Fruit fly (Drosophila melanogaster) whole organism, embryonic: ENCODE measurements around the gene srl.

Experiments
- Abd-B ChIP-seq: fragments of 200-800 bp; sonication (Bioruptor generic); optimal IDR thresholded peaks from 2 replicates; lab custom pipeline; 2018; ENCODE audit warnings: missing biosample characterization, mild to moderate bottlenecking, missing genetic modification characterization, moderate library complexity
- B-H1 ChIP-seq: fragments of 200-800 bp; sonication (Bioruptor generic); IDR thresholded peaks from 3 replicates; pipeline ENCODE4 v1.3.6; 2022; ENCODE audit warnings: missing biosample characterization, missing genetic modification characterization
- B-H2 ChIP-seq: fragments of 200-800 bp; sonication (Bioruptor generic); optimal IDR thresholded peaks from 2 replicates; lab custom pipeline; 2018; ENCODE audit warnings: missing biosample characterization, mild to moderate bottlenecking, missing genetic modification characterization
- CG10431 ChIP-seq: fragments of 200-800 bp; sonication (Bioruptor generic); optimal IDR thresholded peaks from 3 replicates; lab custom pipeline; 2018; ENCODE audit warnings: missing biosample characterization, mild to moderate bottlenecking, missing genetic modification characterization
- CG10462 ChIP-seq: fragments of 200-800 bp; sonication (Bioruptor generic); optimal IDR thresholded peaks from 2 replicates; lab custom pipeline; 2016; ENCODE audit warnings: missing biosample characterization, missing genetic modification characterization
- CG11456 ChIP-seq: fragments of 200-800 bp; sonication (Bioruptor generic); IDR thresholded peaks from 3 replicates; pipeline ENCODE4 v1.3.6; 2022; ENCODE audit warnings: missing biosample characterization, missing genetic modification characterization
- CG12942 ChIP-seq: fragments of 200-800 bp; sonication (Bioruptor generic); optimal IDR thresholded peaks from 3 replicates; lab custom pipeline; 2016; ENCODE audit warnings: missing biosample characterization, missing genetic modification characterization
- CG14710 ChIP-seq: fragments of 200-800 bp; sonication (Bioruptor generic); optimal IDR thresholded peaks from 3 replicates; lab custom pipeline; 2019; ENCODE audit warnings: missing biosample characterization, mild to moderate bottlenecking, missing genetic modification characterization, moderate library complexity
- CG17912 ChIP-seq: fragments of 200-800 bp; sonication (Bioruptor generic); optimal IDR thresholded peaks from 2 replicates; lab custom pipeline; 2018; ENCODE audit warnings: missing biosample characterization, mild to moderate bottlenecking, missing genetic modification characterization
- CG2889 ChIP-seq: fragments of 200-800 bp; sonication (Bioruptor generic); IDR thresholded peaks from 3 replicates; pipeline ENCODE4 v1.3.6; 2022; ENCODE audit warnings: missing biosample characterization, missing genetic modification characterization
- CG3065 ChIP-seq: fragments of 200-800 bp; sonication (Bioruptor generic); optimal IDR thresholded peaks from 2 replicates; lab custom pipeline; 2016; ENCODE audit warnings: missing biosample characterization, missing genetic modification characterization
- CG31441 ChIP-seq: fragments of 200-800 bp; sonication (Bioruptor generic); IDR thresholded peaks from 2 replicates; pipeline ENCODE4 v1.3.6; 2022; ENCODE audit warnings: missing biosample characterization, missing genetic modification characterization
- CG33557 ChIP-seq: fragments of 200-800 bp; sonication (Bioruptor generic); optimal IDR thresholded peaks from 2 replicates; lab custom pipeline; 2019; ENCODE audit warnings: missing biosample characterization, mild to moderate bottlenecking, missing genetic modification characterization, moderate library complexity
- CG6654 ChIP-seq: fragments of 200-800 bp; sonication (Bioruptor generic); optimal IDR thresholded peaks from 2 replicates; lab custom pipeline; 2017; ENCODE audit warnings: missing biosample characterization, mild to moderate bottlenecking, missing genetic modification characterization
- CG7271 ChIP-seq: fragments of 200-800 bp; sonication (Bioruptor generic); optimal IDR thresholded peaks from 2 replicates; lab custom pipeline; 2018; ENCODE audit warnings: missing biosample characterization, mild to moderate bottlenecking, missing genetic modification characterization, moderate library complexity
- CG7556 ChIP-seq: fragments of 200-800 bp; sonication (Bioruptor generic); optimal IDR thresholded peaks from 2 replicates; lab custom pipeline; 2017; ENCODE audit warnings: missing biosample characterization, mild to moderate bottlenecking, missing genetic modification characterization
- CG7839 ChIP-seq: fragments of 200-800 bp; sonication (Bioruptor generic); optimal IDR thresholded peaks from 3 replicates; lab custom pipeline; 2018; ENCODE audit warnings: missing biosample characterization, mild to moderate bottlenecking, missing genetic modification characterization, moderate library complexity
- CG7987 ChIP-seq: fragments of 200-800 bp; sonication (Bioruptor generic); optimal IDR thresholded peaks from 2 replicates; lab custom pipeline; 2018; ENCODE audit warnings: missing biosample characterization, mild to moderate bottlenecking, missing genetic modification characterization, moderate library complexity
- Dad ChIP-seq: fragments of 200-800 bp; sonication (Bioruptor generic); optimal IDR thresholded peaks from 3 replicates; lab custom pipeline; 2016; ENCODE audit warnings: missing biosample characterization, missing genetic modification characterization
- Dref ChIP-seq: fragments of 200-800 bp; sonication (Bioruptor generic); IDR thresholded peaks from 2 replicates; pipeline ENCODE4 v1.3.6; 2022; ENCODE audit warnings: missing biosample characterization, missing genetic modification characterization
- Elba2 ChIP-seq: fragments of 200-800 bp; sonication (Bioruptor generic); optimal IDR thresholded peaks from 3 replicates; lab custom pipeline; 2016; ENCODE audit warnings: missing biosample characterization, missing genetic modification characterization
- Ets97D ChIP-seq: fragments of 200-800 bp; sonication (Bioruptor generic); optimal IDR thresholded peaks from 3 replicates; lab custom pipeline; 2016; ENCODE audit warnings: missing biosample characterization, missing genetic modification characterization
- Fer3 ChIP-seq: fragments of 200-800 bp; sonication (Bioruptor generic); optimal IDR thresholded peaks from 2 replicates; lab custom pipeline; 2018; ENCODE audit warnings: missing biosample characterization, mild to moderate bottlenecking, missing genetic modification characterization, moderate library complexity
- GATAe ChIP-seq: fragments of 200-800 bp; sonication (Bioruptor generic); conservative IDR thresholded peaks from 2 replicates; pipeline ENCODE4 v1.3.6; 2022; ENCODE audit warnings: missing biosample characterization, missing genetic modification characterization
- Gug ChIP-seq: fragments of 200-800 bp; sonication (Bioruptor generic); IDR thresholded peaks from 4 replicates; pipeline ENCODE4 v1.3.6; 2022; ENCODE audit warnings: missing biosample characterization, missing genetic modification characterization
- HmgD ChIP-seq: fragments of 200-800 bp; sonication (Bioruptor generic); optimal IDR thresholded peaks from 3 replicates; lab custom pipeline; 2016; ENCODE audit warnings: missing biosample characterization, missing genetic modification characterization
- MBD-R2 ChIP-seq: fragments of 200-800 bp; sonication (Bioruptor generic); IDR thresholded peaks from 2 replicates; pipeline ENCODE4 v1.3.6; 2022; ENCODE audit warnings: missing biosample characterization, missing genetic modification characterization
- Rfx ChIP-seq: fragments of 200-800 bp; sonication (Bioruptor generic); IDR thresholded peaks from 2 replicates; pipeline ENCODE4 v1.3.6; 2022; ENCODE audit warnings: missing biosample characterization, missing genetic modification characterization
- Ssrp ChIP-seq: fragments of 200-800 bp; sonication (Bioruptor generic); optimal IDR thresholded peaks from 2 replicates; lab custom pipeline; 2018; ENCODE audit warnings: missing biosample characterization, mild to moderate bottlenecking, missing genetic modification characterization, moderate library complexity
- ab ChIP-seq: fragments of 200-800 bp; sonication (Bioruptor generic); optimal IDR thresholded peaks from 2 replicates; lab custom pipeline; 2016; ENCODE audit warnings: missing biosample characterization, missing genetic modification characterization
- bbx ChIP-seq: fragments of 200-800 bp; sonication (Bioruptor generic); IDR thresholded peaks from 2 replicates; pipeline ENCODE4 v1.3.6; 2022; ENCODE audit warnings: missing biosample characterization, missing genetic modification characterization; ENCODE audit not compliant: partially characterized antibody
- cas ChIP-seq: fragments of 200-800 bp; sonication (Bioruptor generic); IDR thresholded peaks from 2 replicates; pipeline ENCODE4 v1.3.6; 2022; ENCODE audit warnings: missing biosample characterization, missing genetic modification characterization
- chif ChIP-seq, 2 experiments: fragments of 200-800 bp; sonication (Bioruptor generic); optimal IDR thresholded peaks; 3 replicates each; lab custom pipeline; 2016; ENCODE audit warnings: missing biosample characterization in 2 of 2, missing genetic modification characterization in 2 of 2
- crc ChIP-seq: fragments of 200-800 bp; sonication (Bioruptor generic); optimal IDR thresholded peaks from 2 replicates; lab custom pipeline; 2016; ENCODE audit warnings: missing biosample characterization, missing genetic modification characterization
- danr ChIP-seq: fragments of 200-800 bp; sonication (Bioruptor generic); IDR thresholded peaks from 2 replicates; pipeline ENCODE4 v1.3.6; 2022; ENCODE audit warnings: missing biosample characterization, missing genetic modification characterization
- fru ChIP-seq: fragments of >200 bp; optimal IDR thresholded peaks from 2 replicates; lab custom pipeline; 2017
- gce ChIP-seq: fragments of 200-800 bp; sonication (Bioruptor generic); IDR thresholded peaks from 3 replicates; pipeline ENCODE4 v1.3.6; 2022; ENCODE audit warnings: missing biosample characterization, missing genetic modification characterization
- ham ChIP-seq: fragments of 200-800 bp; sonication (Bioruptor generic); IDR thresholded peaks from 2 replicates; pipeline ENCODE4 v1.3.6; 2022; ENCODE audit warnings: missing biosample characterization, missing genetic modification characterization
- ken ChIP-seq: fragments of 200-800 bp; sonication (Bioruptor generic); IDR thresholded peaks from 3 replicates; pipeline ENCODE4 v1.3.6; 2022; ENCODE audit warnings: missing biosample characterization, missing genetic modification characterization
- odd ChIP-seq: fragments of 200-800 bp; sonication (Bioruptor generic); optimal IDR thresholded peaks from 2 replicates; lab custom pipeline; 2017; ENCODE audit warnings: missing biosample characterization, mild to moderate bottlenecking, missing genetic modification characterization
- otp ChIP-seq: fragments of 200-800 bp; sonication (Bioruptor generic); IDR thresholded peaks from 3 replicates; pipeline ENCODE4, ENCODE4 v1.3.6; 2022; ENCODE audit warnings: missing biosample characterization, missing genetic modification characterization
- pho ChIP-seq: fragments of 200-800 bp; sonication (Bioruptor generic); optimal IDR thresholded peaks from 2 replicates; lab custom pipeline; 2016; ENCODE audit warnings: missing biosample characterization, missing genetic modification characterization
- phol ChIP-seq: fragments of 200-800 bp; sonication (Bioruptor generic); optimal IDR thresholded peaks from 3 replicates; lab custom pipeline; 2018; ENCODE audit warnings: missing biosample characterization, mild to moderate bottlenecking, missing genetic modification characterization, moderate library complexity
- pita ChIP-seq: fragments of 200-800 bp; sonication (Bioruptor generic); optimal IDR thresholded peaks from 2 replicates; lab custom pipeline; 2017; ENCODE audit warnings: missing biosample characterization, mild to moderate bottlenecking, missing genetic modification characterization
- sens-2 ChIP-seq: fragments of 200-800 bp; sonication (Bioruptor generic); IDR thresholded peaks from 2 replicates; pipeline ENCODE4 v1.3.6; 2022; ENCODE audit warnings: missing biosample characterization, missing genetic modification characterization
- sim ChIP-seq: fragments of 200-800 bp; sonication (Bioruptor generic); IDR thresholded peaks from 2 replicates; pipeline ENCODE4 v1.3.6; 2022; ENCODE audit warnings: missing biosample characterization, missing genetic modification characterization
- stwl ChIP-seq: fragments of 200-800 bp; sonication (Bioruptor generic); optimal IDR thresholded peaks from 3 replicates; lab custom pipeline; 2018; ENCODE audit warnings: missing biosample characterization, mild to moderate bottlenecking, missing genetic modification characterization, moderate library complexity
- sug ChIP-seq: fragments of 200-800 bp; optimal IDR thresholded peaks from 2 replicates; lab custom pipeline; 2019; ENCODE audit warnings: missing biosample characterization, mild to moderate bottlenecking, missing genetic modification characterization, moderate library complexity
- unc-4 ChIP-seq: fragments of 200-800 bp; sonication (Bioruptor generic); IDR thresholded peaks from 2 replicates; pipeline ENCODE4 v1.3.6; 2022; ENCODE audit warnings: missing biosample characterization, missing genetic modification characterization; ENCODE audit not compliant: partially characterized antibody
- z ChIP-seq: fragments of 200-800 bp; sonication (Bioruptor generic); IDR thresholded peaks from 3 replicates; pipeline ENCODE4 v1.3.6; 2022; ENCODE audit warnings: missing biosample characterization, missing genetic modification characterization
- zen2 ChIP-seq: fragments of 200-800 bp; sonication (Bioruptor generic); IDR thresholded peaks from 3 replicates; pipeline ENCODE4 v1.3.6; 2022; ENCODE audit warnings: missing biosample characterization, missing genetic modification characterization; ENCODE audit not compliant: partially characterized antibody

srl gene

dm6 chr3R:4433441-4434077 lies 4.4 kb upstream of the srl start, which contains the start of the genes eIF3a and CG1074 (continued):
- no peak for TF ChIP-seq Abd-B (GFP tag; lab: Kevin White, UChicago)
- peak; percentile 80 for TF ChIP-seq HmgD (GFP tag; lab: Kevin White, UChicago)
- no peak for TF ChIP-seq sens-2
- TF ChIP-seq CG2889 (GFP tag; lab: Robert Waterston, UW): no peak
- no peak; the same call in 1 of the 2 replicates for TF ChIP-seq CG31441 (GFP tag; lab: Robert Waterston, UW)
- no peak for TF ChIP-seq CG3065
- TF ChIP-seq danr: no peak
- TF ChIP-seq z (GFP tag; lab: Robert Waterston, UW): no peak
- peak; percentile 24 for TF ChIP-seq CG7556
- TF ChIP-seq otp (GFP tag; lab: Robert Waterston, UW): peak; percentile 57; the same call in 2 of the 3 replicates
- TF ChIP-seq gce (GFP tag; lab: Robert Waterston, UW): 0 out of 3 replicates have a peak, but pooled peaks have one; percentile 16
- peak; percentile 89 for TF ChIP-seq CG7987
- no peak for TF ChIP-seq CG7839 (tag; lab: Kevin White, UChicago)
- TF ChIP-seq CG7271 (tag; lab: Kevin White, UChicago): peak; percentile 78
- peak; percentile 87 for TF ChIP-seq zen2 (GFP tag; lab: Robert Waterston, UW)
- peak in 1 of 2 experiments; percentile 46 for TF ChIP-seq chif (GFP tag; optimal IDR thresholded peaks at IDR 0.05; lab: Kevin White, UChicago)
- TF ChIP-seq Fer3 (tag; lab: Kevin White, UChicago): peak; percentile 64
- TF ChIP-seq phol (tag; lab: Kevin White, UChicago): peak; percentile 99
- TF ChIP-seq B-H1 (GFP tag; lab: Robert Waterston, UW): peak; percentile 17; the same call in 1 of the 3 replicates
- peak; percentile 79 for TF ChIP-seq pho (GFP tag; lab: Kevin White, UChicago)
- peak; percentile 96 for TF ChIP-seq unc-4
- peak; percentile 86 for TF ChIP-seq CG11456 (GFP tag; lab: Robert Waterston, UW)
- TF ChIP-seq Rfx (GFP tag; lab: Robert Waterston, UW): peak; percentile 86
- TF ChIP-seq sim (GFP tag; lab: Robert Waterston, UW): no peak
- peak; percentile 99 for TF ChIP-seq bbx (GFP tag; lab: Robert Waterston, UW)
- peak; percentile 13 for TF ChIP-seq Ssrp
- peak; percentile 98 for TF ChIP-seq Dref (GFP tag; lab: Robert Waterston, UW)
- TF ChIP-seq Gug (GFP tag; lab: Robert Waterston, UW): peak; percentile 56; the same call in 1 of the 4 replicates
- no peak for TF ChIP-seq fru (lab: Kevin White, UChicago)
- no peak for TF ChIP-seq ab (GFP tag; lab: Kevin White, UChicago)
- peak; percentile 22 for TF ChIP-seq CG12942 (GFP tag; lab: Kevin White, UChicago)
- TF ChIP-seq B-H2 (GFP tag; lab: Kevin White, UChicago): peak; percentile 89
- TF ChIP-seq CG14710: peak; percentile 80
- TF ChIP-seq stwl (tag; lab: Kevin White, UChicago): peak; percentile 87
- TF ChIP-seq CG33557 (GFP tag; lab: Kevin White, UChicago): peak; percentile 56
- no peak for TF ChIP-seq GATAe (GFP tag; lab: Robert Waterston, UW)
- TF ChIP-seq sug (tag; lab: Kevin White, UChicago): peak; percentile 77
- TF ChIP-seq CG17912: peak; percentile 75
- TF ChIP-seq pita (GFP tag; lab: Kevin White, UChicago): no peak
- no peak for TF ChIP-seq CG10462 (GFP tag; lab: Kevin White, UChicago)
- peak; percentile 11 for TF ChIP-seq Elba2
- TF ChIP-seq cas (GFP tag; lab: Robert Waterston, UW): peak; percentile 54; the same call in 1 of the 2 replicates
- peak; percentile 67 for TF ChIP-seq CG10431 (GFP tag; lab: Kevin White, UChicago)
- peak; percentile 97 for TF ChIP-seq Ets97D (GFP tag; lab: Kevin White, UChicago)
- TF ChIP-seq MBD-R2 (GFP tag; lab: Robert Waterston, UW): peak; percentile 96
- TF ChIP-seq CG6654: no peak
- TF ChIP-seq ham (GFP tag; lab: Robert Waterston, UW): no peak
- TF ChIP-seq Dad (GFP tag; lab: Kevin White, UChicago): peak; percentile 75
- peak; percentile 67 for TF ChIP-seq odd (GFP tag; lab: Kevin White, UChicago)
- no peak for TF ChIP-seq crc (GFP tag; lab: Kevin White, UChicago)
- TF ChIP-seq ken (GFP tag; lab: Robert Waterston, UW): peak; percentile 45; the same call in 1 of the 3 replicates
